Fruit fly (Drosophila melanogaster): ENCODE results near the gene Gnpnat.
A peak's percentile ranks its signal among the peaks of the same experiment; 100 is the strongest.

Gnpnat gene

dm6 chr3R:29755248-29755647 is 17.2 kb downstream of the Gnpnat start (continued):
- TF ChIP-seq bsh (GFP tag; optimal IDR thresholded peaks at IDR 0.05) (peak in 1 of 2 experiments; percentile 4), slp2 (GFP tag; optimal IDR thresholded peaks at IDR 0.05) (no peak), CG3838 (GFP tag; optimal IDR thresholded peaks at IDR 0.05) (no peak), CG17912 (GFP tag; optimal IDR thresholded peaks at IDR 0.05) (no peak), Optix (GFP tag; IDR thresholded peaks at IDR 0.05) (peak; percentile 25; the same call in 1 of the 3 replicates), az2 (GFP tag; optimal IDR thresholded peaks at IDR 0.05) (peak; percentile 10), CG6854 (GFP tag; optimal IDR thresholded peaks at IDR 0.05) (no peak), da (GFP tag; optimal IDR thresholded peaks at IDR 0.05) (no peak), sug (tag; optimal IDR thresholded peaks at IDR 0.05) (no peak), row (GFP tag; IDR thresholded peaks at IDR 0.05) (peak; percentile 45), lab (GFP tag; optimal IDR thresholded peaks at IDR 0.05) (no peak), CG11695 (GFP tag; IDR thresholded peaks at IDR 0.05) (no peak), hb (GFP tag; IDR thresholded peaks at IDR 0.05; ENCODE audit: partially characterized antibody) (no peak), fd96Cb (tag; optimal IDR thresholded peaks at IDR 0.05) (peak; percentile 1), CG42726 (GFP tag; IDR thresholded peaks at IDR 0.05; ENCODE audit: partially characterized antibody) (no peak), nerfin-1 (tag; optimal IDR thresholded peaks at IDR 0.05) (no peak), dysf (GFP tag; IDR thresholded peaks at IDR 0.05) (0 out of 3 replicates have a peak, but pooled peaks have one; percentile 42), CG7963 (GFP tag; IDR thresholded peaks at IDR 0.05; ENCODE audit: partially characterized antibody) (no peak), Atf3 (GFP tag; optimal IDR thresholded peaks at IDR 0.05) (no peak), prd (optimal IDR thresholded peaks at IDR 0.05) (no peak), prd (GFP tag; IDR thresholded peaks at IDR 0.05) (peak; percentile 46; the same call in 1 of the 3 replicates), Ptx1 (GFP tag; IDR thresholded peaks at IDR 0.05) (peak; percentile 23; the same call in 1 of the 2 replicates), ewg (GFP tag; optimal IDR thresholded peaks at IDR 0.05) (peak; percentile 17), cad (GFP tag; optimal IDR thresholded peaks at IDR 0.05) (no peak), CG7786 (GFP tag; optimal IDR thresholded peaks at IDR 0.05) (no peak), Mrtf (GFP tag; IDR thresholded peaks at IDR 0.05) (peak; percentile 32; the same call in 1 of the 3 replicates), H15 (GFP tag; IDR thresholded peaks at IDR 0.05) (peak; percentile 53; the same call in 1 of the 3 replicates), fd102C (GFP tag; optimal IDR thresholded peaks at IDR 0.05) (no peak), bcd (GFP tag; optimal IDR thresholded peaks at IDR 0.05) (no peak), ase (GFP tag; IDR thresholded peaks at IDR 0.05) (peak; percentile 61; the same call in 2 of the 3 replicates), mld (GFP tag; IDR thresholded peaks at IDR 0.05; ENCODE audit: partially characterized antibody) (no peak), CG1024 (GFP tag; IDR thresholded peaks at IDR 0.05) (no peak), Rfx (GFP tag; IDR thresholded peaks at IDR 0.05) (peak; percentile 48; the same call in 1 of the 2 replicates), Six4 (GFP tag; optimal IDR thresholded peaks at IDR 0.05) (no peak), p53 (GFP tag; optimal IDR thresholded peaks at IDR 0.05) (no peak), CG14441 (GFP tag; IDR thresholded peaks at IDR 0.05) (peak; percentile 66), MESR4 (GFP tag; optimal IDR thresholded peaks at IDR 0.05) (no peak), Hand (GFP tag; optimal IDR thresholded peaks at IDR 0.05) (no peak), phol (tag; optimal IDR thresholded peaks at IDR 0.05) (peak; percentile 9), Eip74EF (GFP tag; optimal IDR thresholded peaks at IDR 0.05) (no peak), Dip2 (GFP tag; IDR thresholded peaks at IDR 0.05) (no peak), CG11398 (GFP tag; optimal IDR thresholded peaks at IDR 0.05) (no peak), ci (GFP tag; IDR thresholded peaks at IDR 0.05) (peak; percentile 68), btn (GFP tag; optimal IDR thresholded peaks at IDR 0.05) (no peak), CG17359 (tag; optimal IDR thresholded peaks at IDR 0.05) (peak; percentile 37), Dbx (GFP tag; IDR thresholded peaks at IDR 0.05) (no peak), kah (GFP tag; optimal IDR thresholded peaks at IDR 0.05) (no peak), Nf-YB (GFP tag; optimal IDR thresholded peaks at IDR 0.05) (no peak), vfl (GFP tag; optimal IDR thresholded peaks at IDR 0.05) (no peak), kay (GFP tag; optimal IDR thresholded peaks at IDR 0.05) (no peak), CG34422 (GFP tag; IDR thresholded peaks at IDR 0.05) (0 out of 3 replicates have a peak, but pooled peaks have one; percentile 29)
